Worm (Caenorhabditis elegans) whole organism, midembryonic: ENCODE data around the gene C29A12.6.

Source experiments
- cog-1 ChIP-seq: sonication (generic microtip); optimal IDR thresholded peaks from 2 replicates; lab custom pipeline; 2016; ENCODE audit warnings: missing genetic modification characterization, missing compliant biosample characterization
- flt-1 ChIP-seq: fragments of 200-800 bp; sonication (Bioruptor generic); IDR thresholded peaks from 2 replicates; pipeline ENCODE4 v1.3.6; 2022; ENCODE audit warnings: missing genetic modification characterization, missing compliant biosample characterization
- med-1 ChIP-seq: sonication (generic microtip); optimal IDR thresholded peaks from 2 replicates; lab custom pipeline; 2017; ENCODE audit warnings: missing genetic modification characterization, mild to moderate bottlenecking, missing compliant biosample characterization, antibody characterized with exemption, missing genetic modification reagents; ENCODE audit not compliant: insufficient read depth
- ref-1 ChIP-seq: fragments of 200-800 bp; sonication (Bioruptor generic); conservative IDR thresholded peaks from 2 replicates; pipeline ENCODE4 v1.3.6; 2022; ENCODE audit warnings: missing genetic modification reagents, missing genetic modification characterization, missing compliant biosample characterization
- ztf-23 ChIP-seq: fragments of 200-800 bp; sonication (Bioruptor generic); IDR thresholded peaks from 2 replicates; pipeline ENCODE4 v1.3.6; 2022; ENCODE audit warnings: missing genetic modification reagents, missing genetic modification characterization, missing compliant biosample characterization
- ztf-29 ChIP-seq: fragments of 200-800 bp; sonication (Bioruptor generic); IDR thresholded peaks from 2 replicates; pipeline ENCODE4 v1.3.6; 2022; ENCODE audit warnings: missing genetic modification reagents, missing genetic modification characterization, missing compliant biosample characterization

- TF ChIP-seq med-1 (GFP tag; lab: Kevin White, UChicago) (no peak), flt-1 (no peak), ztf-29 (no peak), cog-1 (no peak), ref-1 (GFP tag; lab: Robert Waterston, UW) (no peak), ztf-23 (GFP tag; lab: Robert Waterston, UW) (no peak)
These were observed 40.6 kb downstream of the C29A12.6 start for ce11 chrV:10887564-10887963.
